Fruit fly (Drosophila melanogaster) whole organism, adult: ENCODE results near the gene CG3529.
A peak's percentile ranks its signal among the peaks of the same experiment; 100 is the strongest.

Experiments
- CG11617 ChIP-seq: fragments of 200-800 bp; sonication (Bioruptor generic); optimal IDR thresholded peaks from 2 replicates; lab custom pipeline; 2017; ENCODE audit warnings: mild to moderate bottlenecking, missing biosample characterization, missing genetic modification reagents, missing genetic modification characterization
- CG12768 ChIP-seq: fragments of 200-800 bp; sonication (Bioruptor generic); optimal IDR thresholded peaks from 2 replicates; lab custom pipeline; 2017; ENCODE audit warnings: missing biosample characterization, missing genetic modification characterization, mild to moderate bottlenecking, moderate library complexity, missing genetic modification reagents
- CG14711 ChIP-seq: fragments of 200-800 bp; sonication (Bioruptor generic); optimal IDR thresholded peaks from 2 replicates; lab custom pipeline; 2018; ENCODE audit warnings: missing biosample characterization, mild to moderate bottlenecking, missing genetic modification characterization, moderate library complexity
- CG1620 ChIP-seq: fragments of 200-800 bp; sonication (Bioruptor generic); optimal IDR thresholded peaks from 2 replicates; lab custom pipeline; 2016; ENCODE audit warnings: missing biosample characterization, missing genetic modification characterization
- CG33017 ChIP-seq: fragments of 200-800 bp; sonication (Bioruptor generic); optimal IDR thresholded peaks from 2 replicates; lab custom pipeline; 2018; ENCODE audit warnings: missing biosample characterization, mild to moderate bottlenecking, missing genetic modification characterization, moderate library complexity
- CG5204 ChIP-seq: fragments of 200-800 bp; sonication (Bioruptor generic); optimal IDR thresholded peaks from 2 replicates; lab custom pipeline; 2016; ENCODE audit warnings: missing biosample characterization, missing genetic modification characterization
- CG7045 ChIP-seq: fragments of 200-800 bp; sonication (Bioruptor generic); optimal IDR thresholded peaks from 2 replicates; lab custom pipeline; 2017; ENCODE audit warnings: missing biosample characterization, mild to moderate bottlenecking, missing genetic modification characterization
- CG7101 ChIP-seq: fragments of 200-800 bp; sonication (Bioruptor generic); optimal IDR thresholded peaks from 2 replicates; lab custom pipeline; 2018; ENCODE audit warnings: missing biosample characterization, mild to moderate bottlenecking, missing genetic modification characterization, moderate library complexity
- Clk ChIP-seq: fragments of 200-800 bp; sonication (Bioruptor generic); optimal IDR thresholded peaks from 2 replicates; lab custom pipeline; 2017; ENCODE audit warnings: missing biosample characterization, missing genetic modification characterization
- Crg-1 ChIP-seq: fragments of 200-800 bp; sonication (Bioruptor generic); optimal IDR thresholded peaks from 2 replicates; lab custom pipeline; 2016; ENCODE audit warnings: missing biosample characterization, missing genetic modification characterization
- Hr96 ChIP-seq: fragments of 200-800 bp; sonication (Bioruptor generic); optimal IDR thresholded peaks from 2 replicates; lab custom pipeline; 2016; ENCODE audit warnings: missing biosample characterization, missing genetic modification characterization
- Mnt ChIP-seq: fragments of 200-800 bp; sonication (Bioruptor generic); optimal IDR thresholded peaks from 2 replicates; lab custom pipeline; 2016; ENCODE audit warnings: missing biosample characterization, mild to moderate bottlenecking, missing genetic modification characterization
- bab1 ChIP-seq: fragments of 200-800 bp; sonication (Bioruptor generic); optimal IDR thresholded peaks from 3 replicates; lab custom pipeline; 2019; ENCODE audit warnings: missing biosample characterization, mild to moderate bottlenecking, missing genetic modification characterization, moderate library complexity
- cic ChIP-seq: fragments of 200-800 bp; sonication (Bioruptor generic); optimal IDR thresholded peaks from 2 replicates; lab custom pipeline; 2017; ENCODE audit warnings: missing biosample characterization, mild to moderate bottlenecking, missing genetic modification characterization, moderate library complexity
- cnc ChIP-seq, 2 experiments: fragments of >200 bp; optimal IDR thresholded peaks; 2 replicates each; lab custom pipeline; 2017
- kay ChIP-seq: fragments of 200-800 bp; sonication (Bioruptor generic); peaks from one replicate; lab custom pipeline; 2016; ENCODE audit warnings: missing biosample characterization, missing genetic modification characterization, borderline replicate concordance
- ovo ChIP-seq: fragments of 200-800 bp; sonication (Bioruptor generic); optimal IDR thresholded peaks from 2 replicates; lab custom pipeline; 2016; ENCODE audit warnings: missing biosample characterization, missing genetic modification characterization
- pad ChIP-seq: fragments of 200-800 bp; sonication (Bioruptor generic); optimal IDR thresholded peaks from 3 replicates; lab custom pipeline; 2017; ENCODE audit warnings: missing biosample characterization, missing genetic modification characterization, mild to moderate bottlenecking, moderate library complexity, missing genetic modification reagents
- tj ChIP-seq: fragments of 200-800 bp; sonication (Bioruptor generic); optimal IDR thresholded peaks from 3 replicates; lab custom pipeline; 2017; ENCODE audit warnings: missing biosample characterization, mild to moderate bottlenecking, missing genetic modification characterization, moderate library complexity
- toe ChIP-seq: fragments of 200-800 bp; sonication (Bioruptor generic); optimal IDR thresholded peaks from 2 replicates; lab custom pipeline; 2016; ENCODE audit warnings: missing biosample characterization, missing genetic modification characterization

Gene CG3529

DNA sequence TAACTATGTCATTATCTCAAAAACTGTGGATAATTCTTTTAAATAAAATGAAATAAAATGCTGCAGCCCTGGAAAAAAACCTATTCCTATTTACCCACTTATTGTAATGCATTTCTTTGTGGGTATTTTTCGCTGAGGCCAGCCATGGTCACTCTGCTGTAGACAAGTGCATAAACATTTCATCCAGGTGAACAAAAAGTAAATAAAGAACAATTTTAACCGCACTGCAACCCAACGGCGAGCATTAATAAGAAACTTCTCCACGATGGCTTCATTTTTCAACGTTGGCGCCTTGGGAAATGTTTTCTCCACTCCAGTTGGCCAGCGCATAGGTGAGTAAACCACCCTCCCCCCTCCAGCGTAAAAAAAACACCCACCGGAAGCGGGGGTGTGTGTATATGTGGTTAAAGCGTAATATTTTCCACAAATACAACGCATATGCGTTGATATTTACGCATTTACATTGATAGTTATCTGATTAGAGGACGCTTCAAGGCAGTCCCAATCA is at the start of gene CG3529:
Gene CG3529 (plus strand): TSS at position 134 of the 508 bp plus-strand sequence.
- TF ChIP-seq Mnt (peak; percentile 51), pad (peak; percentile 35), CG1620 (no peak), CG5204 (no peak), bab1 (GFP tag; lab: Kevin White, UChicago) (peak; percentile 42), toe (peak; percentile 57), tj (GFP tag; lab: Kevin White, UChicago) (no peak), kay (GFP tag; lab: Kevin White, UChicago) (no peak), ovo (GFP tag; lab: Kevin White, UChicago) (peak; percentile 31), CG33017 (tag; lab: Kevin White, UChicago) (peak; percentile 29), Clk (GFP tag; lab: Kevin White, UChicago) (no peak), CG7045 (GFP tag; lab: Kevin White, UChicago) (no peak), cic (GFP tag; lab: Kevin White, UChicago) (peak; percentile 36), Crg-1 (peak; percentile 34), cnc (optimal IDR thresholded peaks at IDR 0.05; lab: Kevin White, UChicago) (no peak), Hr96 (GFP tag; lab: Kevin White, UChicago) (peak; percentile 43), CG7101 (tag; lab: Kevin White, UChicago) (peak; percentile 30), CG12768 (GFP tag; lab: Kevin White, UChicago) (peak; percentile 37), CG14711 (tag; lab: Kevin White, UChicago) (peak; percentile 45), CG11617 (GFP tag; lab: Kevin White, UChicago) (peak; percentile 42)

DNA sequence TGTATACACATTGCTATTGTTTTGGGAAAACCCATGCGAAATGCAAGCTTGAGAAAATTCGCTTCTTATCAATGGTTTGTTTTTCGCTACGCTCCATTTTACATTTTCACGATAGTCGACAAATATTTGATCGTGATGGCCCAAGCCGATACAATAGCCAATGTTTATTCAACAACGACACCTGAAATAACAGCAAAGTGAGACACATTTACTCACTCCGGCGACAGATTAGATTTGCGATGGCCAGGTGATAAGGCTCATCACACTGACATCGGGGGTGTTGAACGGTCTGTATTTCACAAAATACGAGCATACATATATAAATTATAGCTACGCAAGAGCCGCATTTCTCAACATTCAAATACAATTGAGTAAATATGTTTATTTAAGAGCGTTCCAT is 49.5 kb upstream of the CG3529 start:
- TF ChIP-seq CG14711 (tag; lab: Kevin White, UChicago) (peak; percentile 68), tj (GFP tag; lab: Kevin White, UChicago) (no peak), cnc (optimal IDR thresholded peaks at IDR 0.05; lab: Kevin White, UChicago) (no peak), Mnt (peak; percentile 77), Crg-1 (peak; percentile 86), kay (GFP tag; lab: Kevin White, UChicago) (peak; percentile 92), CG7045 (GFP tag; lab: Kevin White, UChicago) (peak; percentile 92), CG11617 (GFP tag; lab: Kevin White, UChicago) (peak; percentile 72), CG5204 (no peak), CG12768 (GFP tag; lab: Kevin White, UChicago) (peak; percentile 94), ovo (GFP tag; lab: Kevin White, UChicago) (peak; percentile 93), Clk (GFP tag; lab: Kevin White, UChicago) (peak; percentile 72), pad (peak; percentile 74), CG33017 (tag; lab: Kevin White, UChicago) (peak; percentile 76), toe (peak; percentile 36), cic (GFP tag; lab: Kevin White, UChicago) (peak; percentile 92), CG7101 (tag; lab: Kevin White, UChicago) (peak; percentile 88), CG1620 (peak; percentile 69), bab1 (GFP tag; lab: Kevin White, UChicago) (peak; percentile 57), Hr96 (GFP tag; lab: Kevin White, UChicago) (no peak)

DNA sequence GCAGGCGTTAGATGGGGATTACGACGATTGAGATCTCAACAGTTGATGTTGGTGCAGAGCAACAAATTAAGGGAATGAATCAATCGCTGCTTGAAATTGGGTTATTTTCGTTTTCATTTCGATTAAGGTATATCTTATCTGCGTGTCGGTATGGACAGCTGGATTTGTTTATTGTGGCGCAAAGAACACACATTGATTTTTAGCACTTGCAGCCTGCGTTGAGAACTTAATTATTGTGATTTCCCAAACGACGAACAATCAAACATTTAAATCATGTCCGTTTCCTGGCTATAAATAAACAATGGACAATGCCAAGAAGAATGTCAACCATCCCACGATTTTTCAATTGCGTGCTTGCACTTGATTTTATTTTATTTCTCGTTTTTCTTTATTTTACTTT is 48.6 kb upstream of the CG3529 start:
- TF ChIP-seq kay (GFP tag; lab: Kevin White, UChicago) (no peak), CG7045 (GFP tag; lab: Kevin White, UChicago) (no peak), CG7101 (tag; lab: Kevin White, UChicago) (no peak), bab1 (GFP tag; lab: Kevin White, UChicago) (no peak), cnc (optimal IDR thresholded peaks at IDR 0.05; lab: Kevin White, UChicago) (no peak), CG1620 (no peak), CG33017 (tag; lab: Kevin White, UChicago) (no peak), CG11617 (GFP tag; lab: Kevin White, UChicago) (no peak), tj (GFP tag; lab: Kevin White, UChicago) (no peak), Clk (GFP tag; lab: Kevin White, UChicago) (no peak), Crg-1 (no peak), toe (no peak), CG14711 (tag; lab: Kevin White, UChicago) (no peak), ovo (GFP tag; lab: Kevin White, UChicago) (no peak), Hr96 (GFP tag; lab: Kevin White, UChicago) (no peak), cic (GFP tag; lab: Kevin White, UChicago) (no peak), CG12768 (GFP tag; lab: Kevin White, UChicago) (no peak), pad (no peak), CG5204 (no peak)

DNA sequence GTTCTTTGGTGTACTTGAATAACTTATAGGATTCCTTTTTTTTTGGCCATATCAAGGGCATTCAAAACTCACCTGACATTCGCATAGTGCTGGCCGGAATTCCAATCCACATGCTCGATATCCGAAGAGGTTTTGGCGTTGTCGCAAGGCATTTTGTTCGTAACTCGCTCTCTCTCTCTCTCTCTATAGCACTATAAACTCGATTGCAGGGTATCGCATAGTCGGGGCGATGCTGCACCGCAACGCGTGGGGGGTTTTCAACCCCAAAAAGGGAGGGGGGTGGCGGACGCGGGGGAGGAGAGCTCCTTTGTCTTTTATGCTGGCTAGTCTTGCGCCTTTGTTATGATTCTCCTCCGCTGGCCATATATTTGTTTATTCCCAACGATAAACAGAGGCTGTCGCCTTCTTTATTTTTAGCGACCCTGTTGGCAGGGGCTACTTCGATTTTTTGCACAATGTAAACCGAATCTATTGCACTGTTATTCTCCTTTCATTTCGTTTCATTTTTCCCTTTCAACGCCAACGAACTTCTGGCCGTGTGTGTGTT is 48.2 kb upstream of the CG3529 start:
- no peak for TF ChIP-seq CG11617 (GFP tag; lab: Kevin White, UChicago)
- TF ChIP-seq CG7045 (GFP tag; lab: Kevin White, UChicago), result peak; percentile 45
- TF ChIP-seq Mnt, result no peak
- TF ChIP-seq ovo (GFP tag; lab: Kevin White, UChicago), result no peak
- no peak for TF ChIP-seq cnc (optimal IDR thresholded peaks at IDR 0.05; lab: Kevin White, UChicago)
- TF ChIP-seq cic (GFP tag; lab: Kevin White, UChicago), result no peak

DNA sequence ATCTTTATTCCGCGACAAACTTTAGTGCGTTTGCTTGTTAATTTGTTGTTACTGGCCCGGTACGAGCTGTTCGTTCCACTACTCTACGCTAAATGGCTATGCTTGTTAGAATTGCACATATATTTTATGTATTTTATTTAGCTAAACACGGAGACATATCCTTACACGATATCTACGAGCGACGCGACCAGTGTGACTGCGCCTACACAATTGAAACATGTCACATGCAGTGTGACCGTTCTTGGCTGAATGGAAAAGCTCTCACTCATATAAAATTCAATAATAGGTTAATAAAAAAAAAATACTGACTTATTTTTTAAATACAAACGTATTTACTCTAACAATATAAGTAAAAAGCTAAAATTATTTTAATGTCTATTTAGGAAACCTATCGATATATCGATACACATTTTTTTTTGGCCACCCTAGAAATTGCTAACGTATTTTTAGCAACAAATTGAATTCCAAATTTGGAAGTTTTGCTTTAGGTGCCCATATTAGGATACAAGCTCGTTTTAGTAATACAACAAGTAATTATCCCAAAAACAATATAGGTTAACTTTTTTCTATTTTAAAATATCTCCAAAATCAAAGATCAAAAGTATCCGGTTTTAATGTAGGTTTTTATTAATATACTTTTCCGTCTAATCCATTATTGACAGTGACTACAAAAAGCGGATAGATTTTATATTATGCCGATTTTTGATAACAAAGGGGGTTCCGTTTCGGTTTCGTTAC is 47.5 kb upstream of the CG3529 start, which contains the start of gene CG4080:
Gene CG4080 (minus strand): TSS at position 215 of the 738 bp plus-strand sequence.
- peak; percentile 39 for TF ChIP-seq ovo (GFP tag; lab: Kevin White, UChicago)
- TF ChIP-seq CG5204, result no peak
- TF ChIP-seq CG14711 (tag; lab: Kevin White, UChicago), result peak; percentile 43
- TF ChIP-seq tj (GFP tag; lab: Kevin White, UChicago), result no peak
- no peak for TF ChIP-seq cnc (optimal IDR thresholded peaks at IDR 0.05; lab: Kevin White, UChicago)
- peak; percentile 42 for TF ChIP-seq bab1 (GFP tag; lab: Kevin White, UChicago)
- TF ChIP-seq CG1620, result peak; percentile 49
- peak; percentile 38 for TF ChIP-seq cic (GFP tag; lab: Kevin White, UChicago)
- peak; percentile 98 for TF ChIP-seq kay (GFP tag; lab: Kevin White, UChicago)
- no peak for TF ChIP-seq Clk (GFP tag; lab: Kevin White, UChicago)
- no peak for TF ChIP-seq CG7045 (GFP tag; lab: Kevin White, UChicago)
- peak; percentile 33 for TF ChIP-seq Crg-1
- no peak for TF ChIP-seq Hr96 (GFP tag; lab: Kevin White, UChicago)
- TF ChIP-seq CG33017 (tag; lab: Kevin White, UChicago), result peak; percentile 49
- no peak for TF ChIP-seq toe
- peak; percentile 76 for TF ChIP-seq CG11617 (GFP tag; lab: Kevin White, UChicago)
- TF ChIP-seq Mnt, result peak; percentile 63
- TF ChIP-seq pad, result no peak
- peak; percentile 37 for TF ChIP-seq CG7101 (tag; lab: Kevin White, UChicago)
- no peak for TF ChIP-seq CG12768 (GFP tag; lab: Kevin White, UChicago)
